Worm (Caenorhabditis elegans) whole organism, L4/young adult: ENCODE measurements around the gene clec-199.

ENCODE experiments used
- W03F9.2 ChIP-seq: fragments of 150-350 bp; optimal IDR thresholded peaks from 2 replicates; lab custom pipeline; 2014; ENCODE audit warnings: missing biosample characterization, missing genetic modification characterization
- dao-5 ChIP-seq: sonication (generic microtip); optimal IDR thresholded peaks from 2 replicates; lab custom pipeline; 2016; ENCODE audit warnings: missing genotype, missing genetic modification characterization, moderate library complexity, missing compliant biosample characterization
- him-1 ChIP-seq: sonication (generic microtip); optimal IDR thresholded peaks from 2 replicates; lab custom pipeline; 2016; ENCODE audit warnings: missing genotype, missing genetic modification reagents, missing genetic modification characterization, missing compliant biosample characterization

- TF ChIP-seq dao-5 (tag; lab: Kevin White, UChicago): no peak
- TF ChIP-seq W03F9.2 (tag; lab: Kevin White, UChicago): no peak
- no peak for TF ChIP-seq him-1 (tag; lab: Kevin White, UChicago)
Measured at ce11 chrIV:17351586-17351985, at the start of gene clec-199.
